Fruit fly (Drosophila melanogaster): ENCODE measurements around the gene Usp12-46.

Gene Usp12-46

dm6 chr3R:22707178-22707577, 43.5 kb upstream of the Usp12-46 start, which contains the start of gene CG13842:
Gene CG13842, minus strand, starts transcription at chr3R:22707278.
- TF ChIP-seq HLH4C (GFP tag; IDR thresholded peaks at IDR 0.05; ENCODE audit: partially characterized antibody), result no peak
- TF ChIP-seq Dref (GFP tag; IDR thresholded peaks at IDR 0.05), result 0 out of 2 replicates have a peak, but pooled peaks have one; percentile 9
- no peak for TF ChIP-seq CG8944 (GFP tag; optimal IDR thresholded peaks at IDR 0.05)
- TF ChIP-seq vvl (GFP tag; IDR thresholded peaks at IDR 0.05), result 0 out of 2 replicates have a peak, but pooled peaks have one; percentile 10

- TF ChIP-seq CG4820 (GFP tag; optimal IDR thresholded peaks at IDR 0.05), result no peak
- no peak for TF ChIP-seq CG12744 (GFP tag; optimal IDR thresholded peaks at IDR 0.05)
- TF ChIP-seq sc (optimal IDR thresholded peaks at IDR 0.05), result no peak
- TF ChIP-seq sc (GFP tag; optimal IDR thresholded peaks at IDR 0.05), result no peak
- TF ChIP-seq danr (GFP tag; IDR thresholded peaks at IDR 0.05), result no peak
- TF ChIP-seq inv (GFP tag; IDR thresholded peaks at IDR 0.05; ENCODE audit: partially characterized antibody), result no peak
- no peak for TF ChIP-seq da (GFP tag; optimal IDR thresholded peaks at IDR 0.05)
- TF ChIP-seq Eip74EF (GFP tag; optimal IDR thresholded peaks at IDR 0.05), result no peak
- TF ChIP-seq CG3163 (GFP tag; optimal IDR thresholded peaks at IDR 0.05), result no peak
- TF ChIP-seq gfzf (GFP tag; optimal IDR thresholded peaks at IDR 0.05), result no peak
- no peak for TF ChIP-seq chinmo (GFP tag; IDR thresholded peaks at IDR 0.05; ENCODE audit: partially characterized antibody)
- no peak for TF ChIP-seq CG7987 (GFP tag; optimal IDR thresholded peaks at IDR 0.05)
Measured at dm6 chr3R:22710662-22711061, 40.0 kb upstream of the Usp12-46 start, which contains the start of gene CG4907. Gene CG4907, minus strand, starts transcription at chr3R:22710762.

- TF ChIP-seq ssp (GFP tag; IDR thresholded peaks at IDR 0.05) (no peak), twi (tag; optimal IDR thresholded peaks at IDR 0.05) (peak; percentile 9), Neu2 (GFP tag; optimal IDR thresholded peaks at IDR 0.05; ENCODE audit: borderline replicate concordance) (no peak), seq (GFP tag; IDR thresholded peaks at IDR 0.05) (0 out of 2 replicates have a peak, but pooled peaks have one; percentile 7), pros (GFP tag; optimal IDR thresholded peaks at IDR 0.05) (peak; percentile 94), kni (GFP tag; optimal IDR thresholded peaks at IDR 0.05) (peak; percentile 23), nerfin-1 (tag; optimal IDR thresholded peaks at IDR 0.05) (peak; percentile 31)
Measured at dm6 chr3R:22717863-22718262, 32.8 kb upstream of the Usp12-46 start.

dm6 chr3R:22718401-22718800, 32.3 kb upstream of the Usp12-46 start:
- no peak for TF ChIP-seq ewg (GFP tag; optimal IDR thresholded peaks at IDR 0.05)
- TF ChIP-seq sens (GFP tag), result peak; percentile 57

dm6 chr3R:22718937-22719606, 31.6 kb upstream of the Usp12-46 start:
- TF ChIP-seq tap (tag; optimal IDR thresholded peaks at IDR 0.05) (peak; percentile 13), Dfd (GFP tag; optimal IDR thresholded peaks at IDR 0.05) (no peak), CG32532 (GFP tag; IDR thresholded peaks at IDR 0.05) (no peak), Med (GFP tag) (peak; percentile 49), oc (tag; optimal IDR thresholded peaks at IDR 0.05) (peak; percentile 42), D19A (tag; optimal IDR thresholded peaks at IDR 0.05) (peak; percentile 94), nerfin-1 (tag; optimal IDR thresholded peaks at IDR 0.05) (peak; percentile 98), Spps (tag; optimal IDR thresholded peaks at IDR 0.05) (no peak), gsb-n (tag; optimal IDR thresholded peaks at IDR 0.05) (peak; percentile 79), abd-A (tag; optimal IDR thresholded peaks at IDR 0.05) (peak; percentile 59), Kr (GFP tag; optimal IDR thresholded peaks at IDR 0.05) (no peak), Hey (tag; optimal IDR thresholded peaks at IDR 0.05) (peak; percentile 77), pros (GFP tag; optimal IDR thresholded peaks at IDR 0.05) (peak; percentile 99), CG14441 (GFP tag; IDR thresholded peaks at IDR 0.05) (no peak), lmd (GFP tag; IDR thresholded peaks at IDR 0.05) (no peak), Elba2 (GFP tag; optimal IDR thresholded peaks at IDR 0.05) (no peak), CG2199 (GFP tag; IDR thresholded peaks at IDR 0.05) (0 out of 3 replicates have a peak, but pooled peaks have one; percentile 39), CG43689 (GFP tag; IDR thresholded peaks at IDR 0.05) (no peak), kni (GFP tag; optimal IDR thresholded peaks at IDR 0.05) (peak; percentile 18), ash1 (GFP tag; optimal IDR thresholded peaks at IDR 0.05) (no peak), Ets65A (GFP tag) (peak; percentile 35), row (GFP tag; IDR thresholded peaks at IDR 0.05) (peak; percentile 41)

Measured in whole organism, embryonic.